Worm (Caenorhabditis elegans): ENCODE data around the gene sri-51.

- TF ChIP-seq klf-2 (GFP tag; conservative IDR thresholded peaks at IDR 0.05) (no peak), ztf-23 (GFP tag; IDR thresholded peaks at IDR 0.05) (no peak), flt-1 (GFP tag; IDR thresholded peaks at IDR 0.05) (no peak), ref-1 (GFP tag; conservative IDR thresholded peaks at IDR 0.05) (no peak), T22C8.4 (GFP tag; IDR thresholded peaks at IDR 0.05) (no peak)
Measured at ce11 chrII:3172176-3172575, 26.7 kb downstream of the sri-51 start, which contains the start of gene Y27F2A.10.

Measured in whole organism, midembryonic.